Fruit fly (Drosophila melanogaster) whole organism, pupa: ENCODE measurements around the gene simj.

Source experiments
- CG10348 ChIP-seq: fragments of 200-800 bp; sonication (Bioruptor generic); IDR thresholded peaks from 2 replicates; pipeline ENCODE4 v1.3.6; 2022; ENCODE audit warnings: missing biosample characterization, missing genetic modification characterization
- CG12605 ChIP-seq: fragments of 200-800 bp; sonication (Bioruptor generic); IDR thresholded peaks from 2 replicates; pipeline ENCODE4 v1.3.6; 2022; ENCODE audit warnings: missing biosample characterization, missing genetic modification characterization
- CG13204 ChIP-seq: fragments of 200-800 bp; sonication (Bioruptor generic); optimal IDR thresholded peaks from 2 replicates; lab custom pipeline; 2018; ENCODE audit warnings: missing biosample characterization, mild to moderate bottlenecking, missing genetic modification characterization, moderate library complexity
- CG14655 ChIP-seq: fragments of 200-800 bp; sonication (Bioruptor generic); optimal IDR thresholded peaks from 3 replicates; lab custom pipeline; 2017; ENCODE audit warnings: mild to moderate bottlenecking, missing biosample characterization, missing genetic modification reagents, missing genetic modification characterization
- CG15710 ChIP-seq: fragments of 200-800 bp; sonication (Bioruptor generic); optimal IDR thresholded peaks from 2 replicates; lab custom pipeline; 2018; ENCODE audit warnings: missing biosample characterization, mild to moderate bottlenecking, missing genetic modification characterization, moderate library complexity
- CG17806 ChIP-seq: fragments of 200-800 bp; sonication (Bioruptor generic); optimal IDR thresholded peaks from 2 replicates; lab custom pipeline; 2018; ENCODE audit warnings: missing biosample characterization, mild to moderate bottlenecking, missing genetic modification characterization, moderate library complexity
- CG32121 ChIP-seq: fragments of 200-800 bp; sonication (Bioruptor generic); IDR thresholded peaks from 2 replicates; pipeline ENCODE4 v1.3.6; 2022; ENCODE audit warnings: missing biosample characterization, missing genetic modification characterization
- CG34367 ChIP-seq: fragments of 200-800 bp; sonication (Bioruptor generic); optimal IDR thresholded peaks from 2 replicates; lab custom pipeline; 2018; ENCODE audit warnings: missing biosample characterization, mild to moderate bottlenecking, missing genetic modification characterization
- CG4496 ChIP-seq: fragments of 200-800 bp; sonication (Bioruptor generic); IDR thresholded peaks from 3 replicates; pipeline ENCODE4 v1.3.6; 2022; ENCODE audit warnings: missing biosample characterization, missing genetic modification characterization
- CG8159 ChIP-seq: fragments of 200-800 bp; sonication (Bioruptor generic); optimal IDR thresholded peaks from 3 replicates; lab custom pipeline; 2018; ENCODE audit warnings: missing biosample characterization, mild to moderate bottlenecking, missing genetic modification characterization, moderate library complexity
- CG8301 ChIP-seq: fragments of 200-800 bp; sonication (Bioruptor generic); optimal IDR thresholded peaks from 2 replicates; lab custom pipeline; 2018; ENCODE audit warnings: missing biosample characterization, mild to moderate bottlenecking, missing genetic modification characterization
- CG9948 ChIP-seq: fragments of 200-800 bp; sonication (Bioruptor generic); optimal IDR thresholded peaks from 2 replicates; lab custom pipeline; 2018; ENCODE audit warnings: missing biosample characterization, mild to moderate bottlenecking, missing genetic modification characterization, moderate library complexity
- D1 ChIP-seq: fragments of 200-800 bp; sonication (Bioruptor generic); optimal IDR thresholded peaks from 2 replicates; lab custom pipeline; 2018; ENCODE audit warnings: missing biosample characterization, mild to moderate bottlenecking, missing genetic modification characterization, moderate library complexity
- EcR ChIP-seq: fragments of 200-800 bp; sonication (Bioruptor generic); optimal IDR thresholded peaks from 3 replicates; lab custom pipeline; 2019; ENCODE audit warnings: missing biosample characterization, missing genetic modification characterization, mild to moderate bottlenecking, moderate library complexity, missing genetic modification reagents
- Ets98B ChIP-seq: fragments of 200-800 bp; sonication (Bioruptor generic); IDR thresholded peaks from 2 replicates; pipeline ENCODE4 v1.3.6; 2022; ENCODE audit warnings: missing biosample characterization, missing genetic modification characterization
- Pif1A ChIP-seq: fragments of 200-800 bp; sonication (Bioruptor generic); optimal IDR thresholded peaks from 3 replicates; lab custom pipeline; 2016; ENCODE audit warnings: missing biosample characterization, missing genetic modification characterization
- Pif1B ChIP-seq: fragments of 200-800 bp; sonication (Bioruptor generic); optimal IDR thresholded peaks from 3 replicates; lab custom pipeline; 2016; ENCODE audit warnings: missing biosample characterization, missing genetic modification characterization
- Snoo ChIP-seq: fragments of 200-800 bp; sonication (Bioruptor generic); optimal IDR thresholded peaks from 3 replicates; lab custom pipeline; 2017; ENCODE audit warnings: missing biosample characterization, mild to moderate bottlenecking, missing genetic modification characterization, inconsistent platforms
- fd96Ca ChIP-seq: fragments of 200-800 bp; sonication (Bioruptor generic); IDR thresholded peaks from 3 replicates; pipeline ENCODE4 v1.3.6; 2022; ENCODE audit warnings: missing biosample characterization, missing genetic modification characterization
- gl ChIP-seq: fragments of 200-800 bp; sonication (Bioruptor generic); optimal IDR thresholded peaks from 2 replicates; lab custom pipeline; 2018; ENCODE audit warnings: missing biosample characterization, mild to moderate bottlenecking, missing genetic modification characterization
- rn ChIP-seq: fragments of 200-800 bp; sonication (Bioruptor generic); IDR thresholded peaks from 2 replicates; pipeline ENCODE4 v1.3.6; 2022; ENCODE audit warnings: missing biosample characterization, missing genetic modification characterization

The simj gene

dm6 chr3L:10663190-10663763 lies 1.3 kb upstream of the simj start, which contains the start of gene Adi1:
Gene Adi1 (plus strand): TSS chr3L:10663376.
- no peak for TF ChIP-seq Pif1A
- peak; percentile 22 for TF ChIP-seq EcR (GFP tag; lab: Kevin White, UChicago)

- TF ChIP-seq CG8159 (tag; lab: Kevin White, UChicago) = peak; percentile 99
- peak; percentile 98 for TF ChIP-seq CG34367 (tag; lab: Kevin White, UChicago)
- TF ChIP-seq CG9948 (tag; lab: Kevin White, UChicago) = peak; percentile 99
- peak; percentile 98 for TF ChIP-seq D1
- peak; percentile 96 for TF ChIP-seq CG13204
- peak; percentile 99 for TF ChIP-seq CG14655 (GFP tag; lab: Kevin White, UChicago)
- peak; percentile 83; the same call in 1 of the 2 replicates for TF ChIP-seq CG10348
- peak; percentile 79 for TF ChIP-seq fd96Ca (GFP tag; lab: Robert Waterston, UW)
- TF ChIP-seq CG4496 (GFP tag; lab: Robert Waterston, UW) = peak; percentile 94
- peak; percentile 99 for TF ChIP-seq CG17806 (tag; lab: Kevin White, UChicago)
- TF ChIP-seq rn (GFP tag; lab: Robert Waterston, UW) = peak; percentile 93
- peak; percentile 94 for TF ChIP-seq CG12605 (GFP tag; lab: Robert Waterston, UW)
- peak; percentile 97 for TF ChIP-seq gl
- TF ChIP-seq Pif1A = peak; percentile 97
- TF ChIP-seq CG32121 (GFP tag; lab: Robert Waterston, UW) = peak; percentile 94
- TF ChIP-seq CG8301 (tag; lab: Kevin White, UChicago) = peak; percentile 99
- peak; percentile 98 for TF ChIP-seq Snoo (tag; lab: Kevin White, UChicago)
- TF ChIP-seq EcR (GFP tag; lab: Kevin White, UChicago) = peak; percentile 68
- peak; percentile 99 for TF ChIP-seq CG15710
- TF ChIP-seq Ets98B (GFP tag; lab: Robert Waterston, UW) = peak; percentile 91
- peak; percentile 97 for TF ChIP-seq Pif1B (GFP tag; lab: Kevin White, UChicago)
Observed at dm6 chr3L:10665433-10666150, 1.1 kb downstream of the simj start.

- TF ChIP-seq CG8301 (tag; lab: Kevin White, UChicago) (no peak), CG32121 (GFP tag; lab: Robert Waterston, UW) (0 out of 2 replicates have a peak, but pooled peaks have one; percentile 50), CG15710 (no peak), EcR (GFP tag; lab: Kevin White, UChicago) (peak; percentile 2), CG13204 (peak; percentile 61), CG10348 (0 out of 2 replicates have a peak, but pooled peaks have one; percentile 7), fd96Ca (GFP tag; lab: Robert Waterston, UW) (peak; percentile 41; the same call in 2 of the 3 replicates)
Observed at dm6 chr3L:10666511-10667003, 2.0 kb downstream of the simj start.

- no peak for TF ChIP-seq fd96Ca (GFP tag; lab: Robert Waterston, UW)
- no peak for TF ChIP-seq CG9948 (tag; lab: Kevin White, UChicago)
- no peak for TF ChIP-seq Snoo (tag; lab: Kevin White, UChicago)
- no peak for TF ChIP-seq EcR (GFP tag; lab: Kevin White, UChicago)
Observed at dm6 chr3L:10667341-10667740, 2.8 kb downstream of the simj start.

- TF ChIP-seq gl = no peak
- no peak for TF ChIP-seq Snoo (tag; lab: Kevin White, UChicago)
- no peak for TF ChIP-seq CG9948 (tag; lab: Kevin White, UChicago)
- no peak for TF ChIP-seq CG8159 (tag; lab: Kevin White, UChicago)
- TF ChIP-seq rn (GFP tag; lab: Robert Waterston, UW) = no peak
- TF ChIP-seq EcR (GFP tag; lab: Kevin White, UChicago) = no peak
- no peak for TF ChIP-seq CG8301 (tag; lab: Kevin White, UChicago)
- no peak for TF ChIP-seq CG12605 (GFP tag; lab: Robert Waterston, UW)
- TF ChIP-seq CG34367 (tag; lab: Kevin White, UChicago) = no peak
- no peak for TF ChIP-seq CG32121 (GFP tag; lab: Robert Waterston, UW)
- no peak for TF ChIP-seq fd96Ca (GFP tag; lab: Robert Waterston, UW)
- no peak for TF ChIP-seq CG14655 (GFP tag; lab: Kevin White, UChicago)
- no peak for TF ChIP-seq CG15710
- no peak for TF ChIP-seq Pif1A
Observed at dm6 chr3L:10669592-10670400, 5.3 kb downstream of the simj start.

- TF ChIP-seq Snoo (tag; lab: Kevin White, UChicago) (no peak), CG8301 (tag; lab: Kevin White, UChicago) (no peak), CG34367 (tag; lab: Kevin White, UChicago) (no peak), Pif1A (no peak), CG9948 (tag; lab: Kevin White, UChicago) (no peak), CG15710 (no peak)
Observed at dm6 chr3L:10672540-10672939, 8.0 kb downstream of the simj start.
